Worm (Caenorhabditis elegans) whole organism, young adult: ENCODE measurements around the gene sfa-1.

Source experiments
- B0019.2 ChIP-seq: fragments of 200-800 bp; sonication (Bioruptor generic); conservative IDR thresholded peaks from 2 replicates; pipeline ENCODE4 v1.3.6; 2022; ENCODE audit warnings: missing genetic modification reagents, missing genetic modification characterization, missing compliant biosample characterization
- B0261.1 ChIP-seq: sonication (generic microtip); optimal IDR thresholded peaks from 2 replicates; lab custom pipeline; 2016; ENCODE audit warnings: mild to moderate bottlenecking, missing genetic modification characterization, moderate library complexity, missing compliant biosample characterization
- C06A6.2 ChIP-seq: fragments of 200-800 bp; sonication (Bioruptor generic); conservative IDR thresholded peaks from 2 replicates; pipeline ENCODE4 v1.3.6; 2022; ENCODE audit warnings: missing genetic modification characterization, missing compliant biosample characterization
- D2030.7 ChIP-seq: fragments of 200-800 bp; sonication (Bioruptor generic); IDR thresholded peaks from 2 replicates; pipeline ENCODE4 v1.3.6; 2022; ENCODE audit warnings: missing genetic modification reagents, missing genetic modification characterization, missing compliant biosample characterization
- F22D6.2 ChIP-seq: sonication (generic microtip); optimal IDR thresholded peaks from 2 replicates; lab custom pipeline; 2016; ENCODE audit warnings: mild to moderate bottlenecking, missing genetic modification characterization, missing compliant biosample characterization
- F52B5.7 ChIP-seq: sonication (generic microtip); optimal IDR thresholded peaks from 2 replicates; lab custom pipeline; 2016; ENCODE audit warnings: mild to moderate bottlenecking, missing genetic modification characterization, missing compliant biosample characterization
- F55B11.4 ChIP-seq: sonication (generic microtip); optimal IDR thresholded peaks from 2 replicates; lab custom pipeline; 2016; ENCODE audit warnings: missing compliant biosample characterization, missing genetic modification characterization, borderline replicate concordance; ENCODE audit not compliant: insufficient read depth
- F57A8.1 ChIP-seq: fragments of 200-800 bp; sonication (Bioruptor generic); optimal IDR thresholded peaks from 2 replicates; lab custom pipeline; 2018; ENCODE audit warnings: mild to moderate bottlenecking, missing genetic modification characterization, moderate library complexity, missing compliant biosample characterization
- F57C9.4 ChIP-seq: sonication (generic microtip); optimal IDR thresholded peaks from 2 replicates; lab custom pipeline; 2017; ENCODE audit warnings: mild to moderate bottlenecking, missing genetic modification characterization, missing compliant biosample characterization
- K12H6.12 ChIP-seq: fragments of 200-800 bp; sonication (Bioruptor generic); optimal IDR thresholded peaks from 2 replicates; lab custom pipeline; 2018; ENCODE audit warnings: mild to moderate bottlenecking, missing genetic modification characterization, missing compliant biosample characterization
- Y53G8AR.9 ChIP-seq: fragments of 200-800 bp; sonication (Bioruptor generic); conservative IDR thresholded peaks from 2 replicates; pipeline ENCODE4 v1.3.6; 2022; ENCODE audit warnings: missing genetic modification reagents, missing genetic modification characterization, missing compliant biosample characterization
- Y56A3A.18 ChIP-seq: fragments of 200-800 bp; sonication (Bioruptor generic); IDR thresholded peaks from 2 replicates; pipeline ENCODE4 v1.3.6; 2022; ENCODE audit warnings: missing genetic modification reagents, missing genetic modification characterization, missing compliant biosample characterization
- ama-1 ChIP-seq, 3 experiments: fragments of 150-350 bp in 1 of 3; sonication (generic microtip) in 2 of 3; optimal IDR thresholded peaks; 2 replicates each; lab custom pipeline; 2014 to 2018; ENCODE audit warnings: missing biosample characterization in 2 of 3, missing genetic modification characterization in 2 of 3, missing genetic modification reagents in 2 of 3
- athp-1 ChIP-seq: sonication (generic microtip); optimal IDR thresholded peaks from 2 replicates; lab custom pipeline; 2017; ENCODE audit warnings: mild to moderate bottlenecking, missing genetic modification characterization, missing compliant biosample characterization
- cebp-1 ChIP-seq, 2 experiments: fragments of 200-800 bp in 1 of 2; sonication (Bioruptor generic) in 1 of 2; sonication (generic microtip) in 1 of 2; IDR thresholded peaks in 1 of 2; optimal IDR thresholded peaks in 1 of 2; 2 replicates each; pipeline versions ENCODE4 v1.3.6 to Lab custom; 2017 to 2022; ENCODE audit warnings: missing compliant biosample characterization in 2 of 2, missing genetic modification characterization in 2 of 2, mild to moderate bottlenecking in 1 of 2, missing genetic modification reagents in 1 of 2, moderate library complexity in 1 of 2
- ceh-40 ChIP-seq: fragments of 200-800 bp; sonication (Bioruptor generic); IDR thresholded peaks from 2 replicates; pipeline ENCODE4 v1.3.6; 2022; ENCODE audit warnings: missing genetic modification characterization, missing compliant biosample characterization
- ceh-91 ChIP-seq: fragments of 200-800 bp; sonication (Bioruptor generic); IDR thresholded peaks from 2 replicates; pipeline ENCODE4 v1.3.6; 2022; ENCODE audit warnings: missing genetic modification reagents, missing genetic modification characterization, missing compliant biosample characterization
- die-1 ChIP-seq: sonication (generic microtip); optimal IDR thresholded peaks from 2 replicates; lab custom pipeline; 2016; ENCODE audit warnings: missing genotype, mild to moderate bottlenecking, missing genetic modification characterization, missing compliant biosample characterization
- efl-1 ChIP-seq: fragments of 150-350 bp; optimal IDR thresholded peaks from 2 replicates; lab custom pipeline; 2014; ENCODE audit warnings: missing biosample characterization, missing genetic modification reagents, missing genetic modification characterization
- egl-18 ChIP-seq: fragments of 200-800 bp; sonication (Bioruptor generic); IDR thresholded peaks from 2 replicates; pipeline ENCODE4 v1.3.6; 2022; ENCODE audit warnings: missing genetic modification reagents, missing genetic modification characterization, missing compliant biosample characterization
- ekl-4 ChIP-seq: fragments of 200-800 bp; sonication (Bioruptor generic); IDR thresholded peaks from 2 replicates; pipeline ENCODE4 v1.3.6; 2022; ENCODE audit warnings: missing genetic modification reagents, missing genetic modification characterization, missing compliant biosample characterization
- hlh-26 ChIP-seq: fragments of 200-800 bp; sonication (Bioruptor generic); conservative IDR thresholded peaks from 2 replicates; pipeline ENCODE4 v1.3.6; 2022; ENCODE audit warnings: missing genetic modification reagents, missing genetic modification characterization, missing compliant biosample characterization
- hmg-1.2 ChIP-seq: fragments of 200-800 bp; sonication (Bioruptor generic); IDR thresholded peaks from 2 replicates; pipeline ENCODE4 v1.3.6; 2022; ENCODE audit warnings: missing genetic modification reagents, missing genetic modification characterization, missing compliant biosample characterization
- let-607 ChIP-seq, 2 experiments: fragments of 200-800 bp in 1 of 2; sonication (Bioruptor generic) in 1 of 2; sonication (generic microtip) in 1 of 2; optimal IDR thresholded peaks; 2 replicates each; lab custom pipeline; 2016 to 2018; ENCODE audit warnings: mild to moderate bottlenecking in 2 of 2, missing compliant biosample characterization in 2 of 2, missing genetic modification characterization in 2 of 2, moderate library complexity in 2 of 2, missing genotype in 1 of 2
- lin-35 ChIP-seq, 3 experiments: fragments of 150-350 bp in 2 of 3; sonication (generic microtip) in 1 of 3; optimal IDR thresholded peaks; 2 replicates each; lab custom pipeline; 2014 to 2018; ENCODE audit warnings: missing biosample characterization in 3 of 3, missing genetic modification characterization in 3 of 3, missing genetic modification reagents in 3 of 3
- lin-40 ChIP-seq: sonication (generic microtip); optimal IDR thresholded peaks from 2 replicates; lab custom pipeline; 2016; ENCODE audit warnings: missing genetic modification characterization, mild to moderate bottlenecking, missing compliant biosample characterization, missing genotype, missing genetic modification reagents
- lin-54 ChIP-seq: fragments of 200-800 bp; sonication (Bioruptor generic); optimal IDR thresholded peaks from 2 replicates; lab custom pipeline; 2018; ENCODE audit warnings: mild to moderate bottlenecking, missing genetic modification characterization, missing compliant biosample characterization
- lsy-27 ChIP-seq: sonication (generic microtip); optimal IDR thresholded peaks from 2 replicates; lab custom pipeline; 2017; ENCODE audit warnings: missing genetic modification characterization, mild to moderate bottlenecking, missing compliant biosample characterization, antibody characterized with exemption, missing genotype, borderline replicate concordance; ENCODE audit not compliant: insufficient read depth
- madf-10 ChIP-seq: sonication (generic microtip); optimal IDR thresholded peaks from 2 replicates; lab custom pipeline; 2016; ENCODE audit warnings: mild to moderate bottlenecking, missing genetic modification characterization, missing compliant biosample characterization
- madf-3 ChIP-seq: fragments of 200-800 bp; sonication (Bioruptor generic); IDR thresholded peaks from 2 replicates; pipeline ENCODE4 v1.3.6; 2022; ENCODE audit warnings: missing genetic modification reagents, missing genetic modification characterization, missing compliant biosample characterization
- madf-8 ChIP-seq: fragments of 200-800 bp; sonication (Bioruptor generic); conservative IDR thresholded peaks from 2 replicates; pipeline ENCODE4 v1.3.6; 2022; ENCODE audit warnings: missing genetic modification reagents, missing genetic modification characterization, missing compliant biosample characterization
- mel-28 ChIP-seq: sonication (generic microtip); optimal IDR thresholded peaks from 2 replicates; lab custom pipeline; 2016; ENCODE audit warnings: borderline replicate concordance, mild to moderate bottlenecking, missing genetic modification characterization, missing compliant biosample characterization
- nfya-1 ChIP-seq: sonication (generic microtip); optimal IDR thresholded peaks from 2 replicates; lab custom pipeline; 2017; ENCODE audit warnings: antibody characterized with exemption, missing compliant biosample characterization, missing genetic modification characterization, borderline replicate concordance; ENCODE audit not compliant: insufficient read depth
- nfyb-1 ChIP-seq: fragments of 200-800 bp; sonication (Bioruptor generic); IDR thresholded peaks from 2 replicates; pipeline ENCODE4 v1.3.6; 2022; ENCODE audit warnings: missing genetic modification reagents, missing genetic modification characterization, missing compliant biosample characterization
- nhr-27 ChIP-seq: fragments of 200-800 bp; sonication (Bioruptor generic); optimal IDR thresholded peaks from 2 replicates; lab custom pipeline; 2018; ENCODE audit warnings: mild to moderate bottlenecking, missing genetic modification characterization, moderate library complexity, missing compliant biosample characterization
- nhr-80 ChIP-seq: sonication (generic microtip); optimal IDR thresholded peaks from 2 replicates; lab custom pipeline; 2016; ENCODE audit warnings: missing genetic modification characterization, missing compliant biosample characterization
- rcor-1 ChIP-seq: fragments of 200-800 bp; sonication (Bioruptor generic); IDR thresholded peaks from 2 replicates; pipeline ENCODE4 v1.3.6; 2022; ENCODE audit warnings: missing genetic modification reagents, missing genetic modification characterization, missing compliant biosample characterization
- repo-1 ChIP-seq: sonication (generic microtip); optimal IDR thresholded peaks from 2 replicates; lab custom pipeline; 2017; ENCODE audit warnings: mild to moderate bottlenecking, missing genetic modification characterization, missing compliant biosample characterization
- sea-2 ChIP-seq: fragments of 200-800 bp; sonication (Bioruptor generic); IDR thresholded peaks from 2 replicates; pipeline ENCODE4 v1.3.6; 2022; ENCODE audit warnings: missing genetic modification characterization, missing compliant biosample characterization
- snpc-1.3 ChIP-seq: sonication (generic microtip); optimal IDR thresholded peaks from 2 replicates; lab custom pipeline; 2017; ENCODE audit warnings: missing genetic modification characterization, mild to moderate bottlenecking, missing compliant biosample characterization, antibody characterized with exemption, moderate library complexity, missing genotype, missing genetic modification reagents; ENCODE audit not compliant: insufficient read depth
- tbp1 ChIP-seq: fragments of 200-800 bp; sonication (Bioruptor generic); optimal IDR thresholded peaks from 2 replicates; lab custom pipeline; 2018; ENCODE audit warnings: mild to moderate bottlenecking, missing genetic modification characterization, missing compliant biosample characterization
- zfh-2 ChIP-seq: fragments of 200-800 bp; sonication (Bioruptor generic); conservative IDR thresholded peaks from 2 replicates; pipeline ENCODE4 v1.3.6; 2022; ENCODE audit warnings: missing genetic modification reagents, missing genetic modification characterization, missing compliant biosample characterization
- ztf-18 ChIP-seq: sonication (generic microtip); optimal IDR thresholded peaks from 2 replicates; lab custom pipeline; 2016; ENCODE audit warnings: missing genotype, mild to moderate bottlenecking, missing genetic modification characterization, missing compliant biosample characterization
- ztf-25 ChIP-seq: fragments of 200-800 bp; sonication (Bioruptor generic); IDR thresholded peaks from 2 replicates; pipeline ENCODE4 v1.3.6; 2022; ENCODE audit warnings: missing genetic modification reagents, missing genetic modification characterization, missing compliant biosample characterization
- ztf-26 ChIP-seq: sonication (generic microtip); optimal IDR thresholded peaks from 2 replicates; lab custom pipeline; 2017; ENCODE audit warnings: missing genetic modification characterization, missing compliant biosample characterization
- ztf-28 ChIP-seq: fragments of 200-800 bp; sonication (Bioruptor generic); IDR thresholded peaks from 2 replicates; pipeline ENCODE4 v1.3.6; 2022; ENCODE audit warnings: missing genetic modification reagents, missing genetic modification characterization, missing compliant biosample characterization

Gene sfa-1

DNA sequence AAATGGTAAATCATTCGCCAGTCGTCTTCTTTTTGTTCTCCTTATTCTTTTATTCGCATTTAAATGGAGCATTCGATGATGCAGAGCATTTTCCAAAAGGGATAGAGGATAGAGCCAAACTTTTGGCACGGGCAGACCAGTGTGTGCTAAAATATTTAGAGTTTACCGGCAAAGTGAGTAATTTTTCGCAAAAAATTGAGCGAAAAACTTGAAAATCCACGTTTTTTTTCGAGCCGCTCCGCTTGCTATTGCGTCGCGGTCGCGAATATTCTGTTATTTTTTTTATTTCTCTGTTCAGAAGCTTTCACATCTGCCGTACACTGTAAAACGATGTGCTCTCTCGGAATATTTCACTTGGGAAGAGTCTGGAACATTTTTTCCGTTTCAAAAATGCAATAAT is 21.9 kb downstream of the sfa-1 start, which contains the start of gene Y116A8C.43 (continued):
- TF ChIP-seq lsy-27 (no peak), F52B5.7 (tag; lab: Kevin White, UChicago) (peak; percentile 39), madf-3 (0 out of 2 replicates have a peak, but pooled peaks have one; percentile 59), tbp1 (GFP tag; lab: Kevin White, UChicago) (peak; percentile 44), lin-54 (peak; percentile 7), cebp-1 (GFP tag; IDR thresholded peaks at IDR 0.05; lab: Robert Waterston, UW) (no peak), cebp-1 (tag; optimal IDR thresholded peaks at IDR 0.05; lab: Kevin White, UChicago) (peak; percentile 12), F55B11.4 (tag; lab: Kevin White, UChicago) (no peak), nfya-1 (no peak), repo-1 (tag; lab: Kevin White, UChicago) (peak; percentile 55), hlh-26 (0 out of 2 replicates have a peak, but pooled peaks have one; percentile 29), lin-40 (tag; lab: Kevin White, UChicago) (no peak), Y53G8AR.9 (GFP tag; lab: Robert Waterston, UW) (peak; percentile 76), rcor-1 (GFP tag; lab: Robert Waterston, UW) (peak; percentile 38; the same call in 1 of the 2 replicates), K12H6.12 (tag; lab: Kevin White, UChicago) (no peak), B0019.2 (GFP tag; lab: Robert Waterston, UW) (no peak), ztf-26 (tag; lab: Kevin White, UChicago) (no peak), egl-18 (no peak), C06A6.2 (GFP tag; lab: Robert Waterston, UW) (no peak), let-607 (tag; optimal IDR thresholded peaks at IDR 0.05; lab: Kevin White, UChicago) (no peak), ztf-18 (tag; lab: Kevin White, UChicago) (peak; percentile 26), ztf-25 (GFP tag; lab: Robert Waterston, UW) (0 out of 2 replicates have a peak, but pooled peaks have one; percentile 10), madf-10 (tag; lab: Kevin White, UChicago) (no peak), F22D6.2 (tag; lab: Kevin White, UChicago) (no peak), Y56A3A.18 (GFP tag; lab: Robert Waterston, UW) (0 out of 2 replicates have a peak, but pooled peaks have one; percentile 53), sea-2 (GFP tag; lab: Robert Waterston, UW) (no peak), nfyb-1 (GFP tag; lab: Robert Waterston, UW) (0 out of 2 replicates have a peak, but pooled peaks have one; percentile 29), die-1 (tag; lab: Kevin White, UChicago) (peak; percentile 34), ztf-28 (0 out of 2 replicates have a peak, but pooled peaks have one; percentile 68), zfh-2 (GFP tag; lab: Robert Waterston, UW) (no peak), ceh-40 (GFP tag; lab: Robert Waterston, UW) (no peak), F57C9.4 (tag; lab: Kevin White, UChicago) (peak; percentile 38), ceh-91 (GFP tag; lab: Robert Waterston, UW) (no peak), athp-1 (tag; lab: Kevin White, UChicago) (peak; percentile 63), F57A8.1 (no peak), snpc-1.3 (tag; lab: Kevin White, UChicago) (no peak), lin-35 (GFP tag; optimal IDR thresholded peaks at IDR 0.05; lab: Kevin White, UChicago) (no peak), D2030.7 (GFP tag; lab: Robert Waterston, UW) (0 out of 2 replicates have a peak, but pooled peaks have one; percentile 39), mel-28 (tag; lab: Kevin White, UChicago) (no peak), ekl-4 (peak; percentile 65; the same call in 1 of the 2 replicates), madf-8 (GFP tag; lab: Robert Waterston, UW) (0 out of 2 replicates have a peak, but pooled peaks have one; percentile 8), hmg-1.2 (peak; percentile 23; the same call in 1 of the 2 replicates), nhr-27 (tag; lab: Kevin White, UChicago) (peak; percentile 8), B0261.1 (tag; lab: Kevin White, UChicago) (no peak), nhr-80 (tag; lab: Kevin White, UChicago) (no peak), ama-1 (optimal IDR thresholded peaks at IDR 0.05; lab: Kevin White, UChicago) (no peak), ama-1 (GFP tag; optimal IDR thresholded peaks at IDR 0.05; lab: Kevin White, UChicago) (no peak), efl-1 (no peak)
